Fruit fly (Drosophila melanogaster) whole organism, wandering third instar larva: ENCODE data around the gene Fur2.

Source experiments
- Abd-B ChIP-seq: fragments of >200 bp; optimal IDR thresholded peaks from 2 replicates; lab custom pipeline; 2017; ENCODE audit warnings: missing biosample characterization, missing genetic modification characterization
- CG32264 ChIP-seq: fragments of 200-800 bp; sonication (Bioruptor generic); optimal IDR thresholded peaks from 2 replicates; lab custom pipeline; 2016; ENCODE audit warnings: missing biosample characterization, missing genetic modification characterization
- CG9705 ChIP-seq: fragments of 200-800 bp; sonication (Bioruptor generic); optimal IDR thresholded peaks from 2 replicates; lab custom pipeline; 2018; ENCODE audit warnings: missing biosample characterization, mild to moderate bottlenecking, missing genetic modification characterization
- CrebA ChIP-seq: fragments of 200-800 bp; sonication (Bioruptor generic); optimal IDR thresholded peaks from 2 replicates; lab custom pipeline; 2016; ENCODE audit warnings: missing biosample characterization, mild to moderate bottlenecking, missing genetic modification characterization, borderline replicate concordance
- Dfd ChIP-seq: fragments of >200 bp; optimal IDR thresholded peaks from 2 replicates; lab custom pipeline; 2017; ENCODE audit warnings: missing biosample characterization, missing genetic modification characterization
- Dif ChIP-seq: fragments of 200-275, 200-300 bp; sonication (Bioruptor generic); optimal IDR thresholded peaks from 2 replicates; lab custom pipeline; 2018; ENCODE audit warnings: missing biosample characterization, missing genetic modification characterization; ENCODE audit not compliant: partially characterized antibody
- GATAd ChIP-seq: sonication (Bioruptor generic); optimal IDR thresholded peaks from 2 replicates; lab custom pipeline; 2016; ENCODE audit warnings: missing biosample characterization, missing genetic modification characterization
- HLH106 ChIP-seq: fragments of 200-800 bp; optimal IDR thresholded peaks from 3 replicates; lab custom pipeline; 2019; ENCODE audit warnings: missing biosample characterization, mild to moderate bottlenecking, missing genetic modification characterization, moderate library complexity
- Hnf4 ChIP-seq: fragments of 200-800 bp; sonication (Bioruptor generic); optimal IDR thresholded peaks from 2 replicates; lab custom pipeline; 2016; ENCODE audit warnings: missing biosample characterization, mild to moderate bottlenecking, missing genetic modification characterization
- Hr78 ChIP-seq: fragments of >200 bp; optimal IDR thresholded peaks from 2 replicates; lab custom pipeline; 2017; ENCODE audit warnings: missing biosample characterization, missing genetic modification characterization
- Hr83 ChIP-seq: fragments of 200-300 bp; sonication (Bioruptor generic); optimal IDR thresholded peaks from 2 replicates; lab custom pipeline; 2016; ENCODE audit warnings: missing biosample characterization, mild to moderate bottlenecking, missing genetic modification characterization, moderate library complexity; ENCODE audit not compliant: poor library complexity, severe bottlenecking
- Jra ChIP-seq: sonication (Bioruptor generic); optimal IDR thresholded peaks from 2 replicates; lab custom pipeline; 2016; ENCODE audit warnings: missing biosample characterization, missing genetic modification characterization
- Mio ChIP-seq: sonication (Bioruptor generic); optimal IDR thresholded peaks from 2 replicates; lab custom pipeline; 2016; ENCODE audit warnings: missing biosample characterization, missing genetic modification characterization
- N ChIP-seq: fragments of >200 bp; optimal IDR thresholded peaks from 2 replicates; lab custom pipeline; 2018; ENCODE audit warnings: missing biosample characterization, missing external identifiers, missing genetic modification characterization
- OdsH ChIP-seq: fragments of 200-800 bp; sonication (Bioruptor generic); optimal IDR thresholded peaks from 2 replicates; lab custom pipeline; 2016; ENCODE audit warnings: missing biosample characterization, mild to moderate bottlenecking, missing genetic modification characterization
- Rel ChIP-seq, 2 experiments: fragments of 200-800 bp; sonication (Bioruptor generic) in 1 of 2; optimal IDR thresholded peaks; 2 replicates in 1 of 2; 3 replicates in 1 of 2; lab custom pipeline; 2016 to 2019; ENCODE audit warnings: mild to moderate bottlenecking in 2 of 2, missing biosample characterization in 2 of 2, missing genetic modification characterization in 2 of 2, moderate library complexity in 1 of 2
- Sp1 ChIP-seq: fragments of 200-800 bp; sonication (Bioruptor generic); optimal IDR thresholded peaks from 3 replicates; lab custom pipeline; 2019; ENCODE audit warnings: missing biosample characterization, mild to moderate bottlenecking, missing genetic modification characterization, moderate library complexity
- Vsx2 ChIP-seq: fragments of 200-300, 225-300 bp; sonication (Bioruptor generic); optimal IDR thresholded peaks from 2 replicates; lab custom pipeline; 2018; ENCODE audit warnings: missing biosample characterization, missing genetic modification characterization; ENCODE audit not compliant: partially characterized antibody
- br ChIP-seq: fragments of 200-800 bp; sonication (Bioruptor generic); optimal IDR thresholded peaks from 2 replicates; lab custom pipeline; 2016; ENCODE audit warnings: missing biosample characterization, missing genetic modification characterization
- brk ChIP-seq: fragments of 200-800 bp; sonication (Bioruptor generic); optimal IDR thresholded peaks from 2 replicates; lab custom pipeline; 2016; ENCODE audit warnings: missing biosample characterization, mild to moderate bottlenecking, missing genetic modification characterization
- dl ChIP-seq, 2 experiments: fragments of 175-275, 200-275 bp in 1 of 2; fragments of 200-275 bp in 1 of 2; sonication (Bioruptor generic); optimal IDR thresholded peaks; lab custom pipeline; 2018; ENCODE audit warnings: mild to moderate bottlenecking in 2 of 2, missing biosample characterization in 2 of 2, missing genetic modification characterization in 2 of 2, moderate library complexity in 2 of 2; ENCODE audit not compliant: partially characterized antibody in 2 of 2, insufficient read depth in 1 of 2
- dmrt93B ChIP-seq: fragments of 200-800 bp; sonication (Bioruptor generic); optimal IDR thresholded peaks from 2 replicates; lab custom pipeline; 2018; ENCODE audit warnings: missing biosample characterization, mild to moderate bottlenecking, missing genetic modification characterization
- dsf ChIP-seq: sonication (Bioruptor generic); optimal IDR thresholded peaks from 2 replicates; lab custom pipeline; 2016; ENCODE audit warnings: missing biosample characterization, missing genetic modification characterization, borderline replicate concordance
- ey ChIP-seq: fragments of 200-800 bp; sonication (Bioruptor generic); optimal IDR thresholded peaks from 2 replicates; lab custom pipeline; 2016; ENCODE audit warnings: missing biosample characterization, missing genetic modification characterization
- foxo ChIP-seq, 2 experiments: fragments of 200-800 bp; sonication (Bioruptor generic); optimal IDR thresholded peaks; 2 replicates in 1 of 2; 3 replicates in 1 of 2; lab custom pipeline; 2016 to 2017; ENCODE audit warnings: missing biosample characterization in 2 of 2, missing genetic modification characterization in 2 of 2
- fru ChIP-seq: fragments of 200-800 bp; sonication (Bioruptor generic); optimal IDR thresholded peaks from 3 replicates; lab custom pipeline; 2016; ENCODE audit warnings: missing biosample characterization, mild to moderate bottlenecking, missing genetic modification characterization
- h ChIP-seq: fragments of 200-800 bp; sonication (Bioruptor generic); optimal IDR thresholded peaks from 3 replicates; lab custom pipeline; 2016; ENCODE audit warnings: missing biosample characterization, mild to moderate bottlenecking, missing genetic modification characterization
- lola ChIP-seq: fragments of >200 bp; optimal IDR thresholded peaks from 2 replicates; lab custom pipeline; 2017; ENCODE audit warnings: missing biosample characterization, missing genetic modification characterization
- pan ChIP-seq: fragments of >200 bp; optimal IDR thresholded peaks from 2 replicates; lab custom pipeline; 2017
- psq ChIP-seq: fragments of 200-800 bp; sonication (Bioruptor generic); optimal IDR thresholded peaks from 3 replicates; lab custom pipeline; 2017; ENCODE audit warnings: missing biosample characterization, mild to moderate bottlenecking, missing genetic modification characterization, moderate library complexity
- rgr ChIP-seq: fragments of 200-800 bp; sonication (Bioruptor generic); optimal IDR thresholded peaks from 3 replicates; lab custom pipeline; 2016; ENCODE audit warnings: missing biosample characterization, mild to moderate bottlenecking, missing genetic modification characterization
- sage ChIP-seq: fragments of 200-800 bp; sonication (Bioruptor generic); optimal IDR thresholded peaks from 2 replicates; lab custom pipeline; 2016; ENCODE audit warnings: missing biosample characterization, mild to moderate bottlenecking, missing genetic modification characterization
- sv ChIP-seq: fragments of 200-800 bp; sonication (Bioruptor generic); optimal IDR thresholded peaks from 3 replicates; lab custom pipeline; 2016; ENCODE audit warnings: missing biosample characterization, missing genetic modification characterization
- tai ChIP-seq: sonication (Bioruptor generic); optimal IDR thresholded peaks from 2 replicates; lab custom pipeline; 2016; ENCODE audit warnings: missing biosample characterization, missing genetic modification characterization
- usp ChIP-seq: fragments of >200 bp; optimal IDR thresholded peaks from 2 replicates; lab custom pipeline; 2017; ENCODE audit warnings: missing biosample characterization, missing genetic modification characterization
- woc ChIP-seq: sonication (Bioruptor generic); optimal IDR thresholded peaks from 2 replicates; lab custom pipeline; 2016; ENCODE audit warnings: missing biosample characterization, mild to moderate bottlenecking, missing genetic modification characterization

Fur2 gene

DNA sequence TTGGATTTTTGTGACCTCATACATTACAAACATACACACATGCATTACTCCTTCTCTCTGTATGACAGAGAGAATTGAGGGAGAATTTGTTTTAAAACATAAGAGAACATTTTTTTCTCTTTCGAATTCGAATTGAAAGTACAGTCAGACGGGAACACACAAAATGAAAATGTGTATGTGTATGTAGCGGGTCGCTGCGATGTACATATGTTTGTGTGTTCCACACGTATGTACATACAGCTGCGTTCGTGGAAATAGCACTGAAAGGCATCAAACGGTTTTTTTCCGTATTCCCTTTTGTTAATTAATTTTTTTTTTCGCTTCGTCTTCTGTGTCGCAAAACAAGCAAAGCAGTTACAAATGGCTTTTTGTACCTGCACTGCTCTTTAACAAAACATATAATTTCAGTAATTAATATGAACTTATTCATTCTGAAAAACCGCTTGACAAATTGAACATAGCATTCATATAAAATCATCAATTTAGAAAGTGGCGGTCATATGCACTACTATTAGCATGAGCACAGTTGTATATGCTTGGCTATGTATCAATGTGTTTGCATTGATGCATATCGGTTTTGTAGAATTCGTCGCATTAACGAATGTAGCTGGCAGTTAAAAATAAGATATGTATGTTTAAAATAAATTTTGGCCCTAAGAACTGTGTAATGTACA is 40.1 kb upstream of the Fur2 start:
- TF ChIP-seq foxo (GFP tag; optimal IDR thresholded peaks at IDR 0.05; lab: Kevin White, UChicago) = peak; percentile 49 to 95
- peak; percentile 54 for TF ChIP-seq dsf (GFP tag; lab: Kevin White, UChicago)
- TF ChIP-seq rgr (GFP tag; lab: Kevin White, UChicago) = peak; percentile 95
- TF ChIP-seq pan (lab: Kevin White, UChicago) = no peak
- no peak for TF ChIP-seq GATAd (GFP tag; lab: Kevin White, UChicago)
- TF ChIP-seq Abd-B (GFP tag; lab: Kevin White, UChicago) = no peak
- no peak for TF ChIP-seq lola (GFP tag; lab: Kevin White, UChicago)
- no peak for TF ChIP-seq CrebA (GFP tag; lab: Kevin White, UChicago)
- TF ChIP-seq N = no peak
- peak; percentile 60 for TF ChIP-seq Mio (GFP tag; lab: Kevin White, UChicago)
- peak; percentile 87 for TF ChIP-seq CG32264 (GFP tag; lab: Kevin White, UChicago)
- TF ChIP-seq dmrt93B (GFP tag; lab: Kevin White, UChicago) = peak; percentile 96
- peak; percentile 75 for TF ChIP-seq Rel (GFP tag; optimal IDR thresholded peaks at IDR 0.05; lab: Kevin White, UChicago)
- TF ChIP-seq Rel (tag; optimal IDR thresholded peaks at IDR 0.05; lab: Kevin White, UChicago) = peak; percentile 79
- no peak for TF ChIP-seq tai (GFP tag; lab: Kevin White, UChicago)
- peak; percentile 81 for TF ChIP-seq Dif (GFP tag; lab: Kevin White, UChicago)
- TF ChIP-seq Hnf4 = peak; percentile 77
- peak; percentile 96 for TF ChIP-seq ey (GFP tag; lab: Kevin White, UChicago)
- peak; percentile 92 for TF ChIP-seq sv
- TF ChIP-seq HLH106 (tag; lab: Kevin White, UChicago) = peak; percentile 97
- no peak for TF ChIP-seq usp (GFP tag; lab: Kevin White, UChicago)
- TF ChIP-seq Jra (GFP tag; lab: Kevin White, UChicago) = peak; percentile 84
- peak; percentile 86 for TF ChIP-seq sage (GFP tag; lab: Kevin White, UChicago)
- TF ChIP-seq fru (GFP tag; lab: Kevin White, UChicago) = peak; percentile 97
- TF ChIP-seq h = peak; percentile 95
- TF ChIP-seq OdsH = peak; percentile 92
- no peak for TF ChIP-seq Hr78 (GFP tag; lab: Kevin White, UChicago)
- peak; percentile 99 for TF ChIP-seq Sp1 (GFP tag; lab: Kevin White, UChicago)
- TF ChIP-seq brk (GFP tag; lab: Kevin White, UChicago) = peak; percentile 67
- TF ChIP-seq psq = peak; percentile 90
- peak; percentile 96 for TF ChIP-seq CG9705 (GFP tag; lab: Kevin White, UChicago)
- peak; percentile 95 for TF ChIP-seq br (GFP tag; lab: Kevin White, UChicago)
- peak; percentile 91 for TF ChIP-seq woc (GFP tag; lab: Kevin White, UChicago)
- peak; percentile 69 to 75 for TF ChIP-seq dl (GFP tag; optimal IDR thresholded peaks at IDR 0.05; lab: Kevin White, UChicago; ENCODE audit: insufficient read depth in 1 of 2, partially characterized antibody in 2 of 2)
- TF ChIP-seq Dfd (GFP tag; lab: Kevin White, UChicago) = no peak
- TF ChIP-seq, all 38 proteins: peak for 24

DNA sequence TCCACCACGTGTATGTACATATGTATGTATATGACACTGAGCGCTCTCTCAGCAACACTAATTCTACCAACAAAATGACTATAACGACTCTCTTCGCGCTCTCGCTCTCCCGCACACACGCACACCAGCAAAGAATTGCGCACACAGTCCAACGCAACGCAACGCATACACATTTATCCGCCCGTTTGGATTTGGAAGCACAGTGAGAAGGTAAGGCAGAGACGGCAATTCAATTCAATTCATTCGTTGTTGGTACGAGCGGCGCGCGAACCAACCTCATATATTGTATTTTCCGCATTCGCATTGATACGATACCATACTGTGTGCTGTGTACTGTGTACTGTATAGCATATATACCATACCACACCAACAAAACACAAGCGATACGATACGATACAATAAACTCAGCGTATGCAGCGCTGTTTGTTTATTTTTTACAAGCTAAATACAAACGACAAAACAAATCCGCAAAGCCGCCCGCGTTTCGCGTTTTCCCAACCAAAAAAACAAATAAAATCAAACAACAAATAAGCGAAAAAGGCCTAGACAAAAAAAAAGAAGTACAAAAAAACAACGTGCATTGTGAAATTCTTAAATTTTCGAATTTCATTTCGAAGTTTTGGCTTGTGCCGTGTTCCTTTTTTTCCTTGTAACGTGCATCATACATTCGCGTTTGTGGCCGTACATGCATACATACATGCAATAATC is 39.3 kb upstream of the Fur2 start, which contains the start of the genes CG9921 and Dsp1:
CG9921 (minus strand) TSS at position 167 of the 708 bp plus-strand sequence.
Dsp1 (plus strand) TSS at position 179 of the 708 bp plus-strand sequence.
- TF ChIP-seq sage (GFP tag; lab: Kevin White, UChicago) = peak; percentile 22
- TF ChIP-seq foxo (GFP tag; optimal IDR thresholded peaks at IDR 0.05; lab: Kevin White, UChicago) = no peak
- TF ChIP-seq Jra (GFP tag; lab: Kevin White, UChicago) = peak; percentile 0
- TF ChIP-seq dmrt93B (GFP tag; lab: Kevin White, UChicago) = no peak
- peak; percentile 76 to 83 for TF ChIP-seq dl (GFP tag; optimal IDR thresholded peaks at IDR 0.05; lab: Kevin White, UChicago; ENCODE audit: insufficient read depth in 1 of 2, partially characterized antibody in 2 of 2)
- no peak for TF ChIP-seq Dfd (GFP tag; lab: Kevin White, UChicago)
- peak; percentile 13 for TF ChIP-seq Hnf4
- TF ChIP-seq fru (GFP tag; lab: Kevin White, UChicago) = peak; percentile 2
- TF ChIP-seq tai (GFP tag; lab: Kevin White, UChicago) = no peak
- no peak for TF ChIP-seq lola (GFP tag; lab: Kevin White, UChicago)
- no peak for TF ChIP-seq OdsH
- peak; percentile 63 for TF ChIP-seq Vsx2 (GFP tag; lab: Kevin White, UChicago)
- peak; percentile 57 for TF ChIP-seq Rel (GFP tag; optimal IDR thresholded peaks at IDR 0.05; lab: Kevin White, UChicago)
- TF ChIP-seq Rel (tag; optimal IDR thresholded peaks at IDR 0.05; lab: Kevin White, UChicago) = peak; percentile 43
- no peak for TF ChIP-seq pan (lab: Kevin White, UChicago)
- TF ChIP-seq sv = no peak
- TF ChIP-seq usp (GFP tag; lab: Kevin White, UChicago) = no peak
- TF ChIP-seq Hr83 (GFP tag; lab: Kevin White, UChicago) = peak; percentile 61
- TF ChIP-seq h = no peak
- TF ChIP-seq Dif (GFP tag; lab: Kevin White, UChicago) = peak; percentile 90
- no peak for TF ChIP-seq woc (GFP tag; lab: Kevin White, UChicago)
- no peak for TF ChIP-seq Sp1 (GFP tag; lab: Kevin White, UChicago)
- no peak for TF ChIP-seq GATAd (GFP tag; lab: Kevin White, UChicago)
- TF ChIP-seq CrebA (GFP tag; lab: Kevin White, UChicago) = no peak
- peak; percentile 62 for TF ChIP-seq N
- no peak for TF ChIP-seq HLH106 (tag; lab: Kevin White, UChicago)
- no peak for TF ChIP-seq rgr (GFP tag; lab: Kevin White, UChicago)
